Fruit fly (Drosophila melanogaster): ENCODE results near the gene Fum1.

DNA sequence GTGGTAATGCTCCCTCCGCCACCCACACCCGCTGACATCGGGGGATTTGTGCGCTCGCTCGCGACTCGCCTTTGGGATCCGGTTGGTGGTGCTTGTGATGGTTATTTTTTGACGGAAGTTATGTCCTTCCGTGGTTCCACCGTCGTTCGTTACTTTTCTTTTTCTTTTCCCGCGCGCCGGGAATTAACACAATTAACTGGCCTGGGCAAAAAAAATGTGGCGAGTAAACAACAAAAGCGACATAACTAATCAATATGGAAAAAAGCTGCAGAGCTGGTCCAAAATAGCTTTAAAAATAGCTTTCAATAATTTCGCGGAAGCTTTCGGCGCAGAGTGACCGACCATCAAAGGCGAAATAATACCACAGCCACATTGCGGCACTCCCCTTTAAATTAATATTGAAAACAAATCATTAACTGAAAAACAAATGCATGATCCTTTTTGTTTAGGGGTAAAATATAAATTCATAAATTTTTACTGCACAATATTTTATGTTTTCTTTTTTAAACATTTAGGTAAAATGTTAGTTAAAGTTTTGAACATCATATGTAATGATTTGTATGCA is 20.1 kb downstream of the Fum1 start, which contains the start of gene CG14440:
- TF ChIP-seq fd85E (GFP tag; optimal IDR thresholded peaks at IDR 0.05) (no peak), Sox14 (GFP tag; optimal IDR thresholded peaks at IDR 0.05) (no peak), CG6854 (GFP tag; optimal IDR thresholded peaks at IDR 0.05) (peak; percentile 35), Hr39 (GFP tag; optimal IDR thresholded peaks at IDR 0.05) (no peak), fkh (GFP tag; optimal IDR thresholded peaks at IDR 0.05) (peak; percentile 68), CG34406 (GFP tag; optimal IDR thresholded peaks at IDR 0.05) (no peak), Lpt (GFP tag; optimal IDR thresholded peaks at IDR 0.05) (no peak), Blimp-1 (GFP tag; optimal IDR thresholded peaks at IDR 0.05) (no peak), vri (GFP tag; optimal IDR thresholded peaks at IDR 0.05) (peak; percentile 30)
